Fruit fly (Drosophila melanogaster) whole organism, embryonic: ENCODE data around the gene CG17270.

ENCODE experiments used
- Abd-B ChIP-seq: fragments of 200-800 bp; sonication (Bioruptor generic); optimal IDR thresholded peaks from 2 replicates; lab custom pipeline; 2018; ENCODE audit warnings: missing biosample characterization, mild to moderate bottlenecking, missing genetic modification characterization, moderate library complexity
- CG16863 ChIP-seq: fragments of 200-800 bp; sonication (Bioruptor generic); optimal IDR thresholded peaks from 3 replicates; lab custom pipeline; 2016; ENCODE audit warnings: missing biosample characterization, missing genetic modification characterization
- CG8388 ChIP-seq: fragments of 200-800 bp; sonication (Bioruptor generic); optimal IDR thresholded peaks from 2 replicates; lab custom pipeline; 2019; ENCODE audit warnings: missing biosample characterization, mild to moderate bottlenecking, missing genetic modification characterization, moderate library complexity
- HmgZ ChIP-seq: fragments of 200-800 bp; sonication (Bioruptor generic); optimal IDR thresholded peaks from 2 replicates; lab custom pipeline; 2018; ENCODE audit warnings: missing biosample characterization, mild to moderate bottlenecking, missing genetic modification characterization
- Hr39 ChIP-seq: fragments of >200 bp; optimal IDR thresholded peaks from 2 replicates; lab custom pipeline; 2017
- NC2β ChIP-seq: fragments of 200-800 bp; sonication (Bioruptor generic); optimal IDR thresholded peaks from 2 replicates; lab custom pipeline; 2016; ENCODE audit warnings: missing biosample characterization, missing genetic modification characterization
- Ptx1 ChIP-seq: fragments of 200-800 bp; sonication (Bioruptor generic); IDR thresholded peaks from 2 replicates; pipeline ENCODE4 v1.3.6; 2022; ENCODE audit warnings: missing biosample characterization, missing genetic modification characterization
- nom ChIP-seq: fragments of 200-800 bp; sonication (Bioruptor generic); optimal IDR thresholded peaks from 2 replicates; lab custom pipeline; 2017; ENCODE audit warnings: missing biosample characterization, missing genetic modification characterization, mild to moderate bottlenecking, moderate library complexity, missing genetic modification reagents
- pan ChIP-seq, 4 experiments: fragments of >200 bp in 3 of 4; fragments of 200-800 bp in 1 of 4; sonication (Bioruptor generic) in 1 of 4; optimal IDR thresholded peaks in 3 of 4; IDR thresholded peaks in 1 of 4; 2 replicates each; pipeline versions ENCODE4 v1.3.6 to Lab custom; 2017 to 2022; ENCODE audit warnings: missing biosample characterization in 2 of 4, missing genetic modification characterization in 2 of 4, mixed read lengths in 1 of 4
- peb ChIP-seq: fragments of 200-800 bp; sonication (Bioruptor generic); IDR thresholded peaks from 2 replicates; pipeline ENCODE4 v1.3.6; 2022; ENCODE audit warnings: missing biosample characterization, missing genetic modification characterization
- psq ChIP-seq: fragments of 200-800 bp; sonication (Bioruptor generic); optimal IDR thresholded peaks from 2 replicates; lab custom pipeline; 2017; ENCODE audit warnings: missing biosample characterization, missing genetic modification characterization
- ro ChIP-seq: fragments of 200-800 bp; sonication (Bioruptor generic); IDR thresholded peaks from 2 replicates; pipeline ENCODE4 v1.3.6; 2022; ENCODE audit warnings: missing biosample characterization, missing genetic modification characterization
- sim ChIP-seq: fragments of 200-800 bp; sonication (Bioruptor generic); IDR thresholded peaks from 2 replicates; pipeline ENCODE4 v1.3.6; 2022; ENCODE audit warnings: missing biosample characterization, missing genetic modification characterization

DNA sequence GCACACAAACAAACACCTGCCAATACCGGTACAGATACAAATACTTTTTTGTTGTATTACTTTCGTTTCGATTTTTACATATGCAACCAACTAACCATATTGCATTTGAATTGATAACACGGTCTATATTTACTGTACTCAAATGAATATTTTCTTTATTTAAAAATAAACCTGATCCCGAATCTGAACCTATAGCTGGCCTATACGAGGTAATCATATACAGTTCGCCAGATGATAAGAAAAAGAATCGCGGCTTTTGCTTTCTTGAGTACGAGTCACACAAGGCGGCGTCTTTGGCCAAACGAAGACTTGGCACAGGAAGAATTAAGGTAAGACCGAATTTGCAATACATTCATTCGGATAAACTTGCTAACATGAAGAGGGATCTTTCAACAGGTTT lies 21.8 kb downstream of the CG17270 start:
- no peak for TF ChIP-seq pan (optimal IDR thresholded peaks at IDR 0.05; lab: Kevin White, UChicago)
- TF ChIP-seq pan (GFP tag; optimal IDR thresholded peaks at IDR 0.05 in 1 of 2, IDR thresholded peaks at IDR 0.05 in 1 of 2) = no peak
- TF ChIP-seq sim (GFP tag; lab: Robert Waterston, UW) = no peak
- no peak for TF ChIP-seq NC2β (GFP tag; lab: Kevin White, UChicago)
- no peak for TF ChIP-seq HmgZ (tag; lab: Kevin White, UChicago)
- no peak for TF ChIP-seq CG16863
- TF ChIP-seq ro (GFP tag; lab: Robert Waterston, UW) = no peak
- no peak for TF ChIP-seq Abd-B (GFP tag; lab: Kevin White, UChicago)
- no peak for TF ChIP-seq peb
- no peak for TF ChIP-seq nom (GFP tag; lab: Kevin White, UChicago)
- no peak for TF ChIP-seq psq (GFP tag; lab: Kevin White, UChicago)
- no peak for TF ChIP-seq Hr39 (lab: Kevin White, UChicago)
- no peak for TF ChIP-seq CG8388 (GFP tag; lab: Kevin White, UChicago)
- TF ChIP-seq Ptx1 (GFP tag; lab: Robert Waterston, UW) = no peak
